ENCODE assay signal across 4 fruit fly cellular contexts in the genomic region with DNA sequence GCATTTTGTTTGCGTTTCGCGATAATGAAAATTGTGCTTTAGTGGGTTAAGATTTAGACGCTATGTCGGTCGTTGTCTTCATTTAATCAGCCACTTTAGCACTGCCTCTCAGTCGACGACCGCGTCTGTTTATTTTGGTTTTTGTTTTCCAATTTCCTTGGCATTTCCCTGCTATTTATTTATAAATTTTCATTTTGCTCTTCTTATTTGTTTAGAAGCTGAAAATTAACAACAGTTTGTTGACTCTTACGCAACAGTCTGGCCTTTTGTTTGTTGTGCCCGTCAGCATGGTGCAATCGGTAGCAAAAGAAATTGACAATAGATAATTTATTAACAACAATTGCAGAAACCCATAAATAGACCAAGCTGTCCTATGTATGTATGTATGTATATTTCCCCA.
TF ChIP-seq lines count a peak whose summit lies in the region.

No protein-coding gene starts in this region.

- no peak for TF ChIP-seq CTCF in whole organism, embryonic (GFP tag; optimal IDR thresholded peaks at IDR 0.05; lab: Kevin White, UChicago)

TF ChIP-seq in whole organism, adult, 20 proteins besides CTCF, POLR2A, EP300 and RAD21:
- TF ChIP-seq kay (GFP tag; lab: Kevin White, UChicago; ENCODE audit: borderline replicate concordance) (peak; percentile 85), pad (GFP tag; optimal IDR thresholded peaks at IDR 0.05; lab: Kevin White, UChicago) (no peak), CG1620 (GFP tag; optimal IDR thresholded peaks at IDR 0.05; lab: Kevin White, UChicago) (peak; percentile 2)

TF ChIP-seq in whole organism, embryonic, 481 proteins besides CTCF, POLR2A, EP300 and RAD21 (continues in another document):
- TF ChIP-seq fd64A (GFP tag; optimal IDR thresholded peaks at IDR 0.05; lab: Kevin White, UChicago), result peak; percentile 53
- TF ChIP-seq MTF-1 (GFP tag; optimal IDR thresholded peaks at IDR 0.05; lab: Kevin White, UChicago; ENCODE audit: borderline replicate concordance), result peak; percentile 27
- TF ChIP-seq Dbx (GFP tag; IDR thresholded peaks at IDR 0.05; lab: Robert Waterston, UW), result 0 out of 3 replicates have a peak, but pooled peaks have one; percentile 40
- TF ChIP-seq sr (GFP tag; IDR thresholded peaks at IDR 0.05; lab: Robert Waterston, UW), result no peak
- TF ChIP-seq mam (GFP tag; optimal IDR thresholded peaks at IDR 0.05; lab: Kevin White, UChicago), result peak; percentile 12
- TF ChIP-seq Rx (GFP tag; IDR thresholded peaks at IDR 0.05; lab: Robert Waterston, UW), result 0 out of 2 replicates have a peak, but pooled peaks have one; percentile 6
- TF ChIP-seq CG8765 (GFP tag; IDR thresholded peaks at IDR 0.05; lab: Robert Waterston, UW), result no peak
- TF ChIP-seq CG15601 (tag; optimal IDR thresholded peaks at IDR 0.05; lab: Kevin White, UChicago), result peak; percentile 28
- peak; percentile 26 for TF ChIP-seq CG2202 (tag; optimal IDR thresholded peaks at IDR 0.05; lab: Kevin White, UChicago)
- 0 out of 2 replicates have a peak, but pooled peaks have one; percentile 12 for TF ChIP-seq bowl (GFP tag; IDR thresholded peaks at IDR 0.05; lab: Robert Waterston, UW)
- peak; percentile 8 for TF ChIP-seq CG10979 (tag; optimal IDR thresholded peaks at IDR 0.05; lab: Kevin White, UChicago)
- peak; percentile 1 for TF ChIP-seq CG7987 (GFP tag; optimal IDR thresholded peaks at IDR 0.05; lab: Kevin White, UChicago)
- no peak for TF ChIP-seq tll (GFP tag; optimal IDR thresholded peaks at IDR 0.05; lab: Kevin White, UChicago)
- no peak for TF ChIP-seq gcm2 (GFP tag; optimal IDR thresholded peaks at IDR 0.05; lab: Kevin White, UChicago)
- TF ChIP-seq CG11504 (tag; optimal IDR thresholded peaks at IDR 0.05; lab: Kevin White, UChicago), result no peak
- peak; percentile 38 for TF ChIP-seq CG15696 (tag; optimal IDR thresholded peaks at IDR 0.05; lab: Kevin White, UChicago)
- no peak for TF ChIP-seq tna (GFP tag; IDR thresholded peaks at IDR 0.05; lab: Robert Waterston, UW; ENCODE audit: partially characterized antibody)
- TF ChIP-seq run (tag; optimal IDR thresholded peaks at IDR 0.05; lab: Kevin White, UChicago), result no peak
- TF ChIP-seq CG12071 (GFP tag; optimal IDR thresholded peaks at IDR 0.05; lab: Kevin White, UChicago), result no peak
- no peak for TF ChIP-seq Ets97D (GFP tag; optimal IDR thresholded peaks at IDR 0.05; lab: Kevin White, UChicago)
- TF ChIP-seq Spps (tag; optimal IDR thresholded peaks at IDR 0.05; lab: Kevin White, UChicago), result peak; percentile 33
- no peak for TF ChIP-seq gt (GFP tag; IDR thresholded peaks at IDR 0.05; lab: Robert Waterston, UW)
- peak in 1 of 3 experiments; percentile 14 for TF ChIP-seq lola (GFP tag; optimal IDR thresholded peaks at IDR 0.05; lab: Kevin White, UChicago)
- TF ChIP-seq D (optimal IDR thresholded peaks at IDR 0.05; lab: Kevin White, UChicago), result no peak
- peak; percentile 25 for TF ChIP-seq D (GFP tag; optimal IDR thresholded peaks at IDR 0.05; lab: Kevin White, UChicago)
- TF ChIP-seq sens (GFP tag; lab: Kevin White, UChicago), result peak; percentile 9
- peak in 1 of 2 experiments; percentile 17 for TF ChIP-seq bsh (GFP tag; optimal IDR thresholded peaks at IDR 0.05; lab: Kevin White, UChicago)

TF ChIP-seq in whole organism, prepupa, 60 proteins besides CTCF, POLR2A, EP300 and RAD21:
- peak; percentile 70 for TF ChIP-seq Eip78C (GFP tag; lab: Kevin White, UChicago)
- no peak for TF ChIP-seq CG32006 (GFP tag; optimal IDR thresholded peaks at IDR 0.05; lab: Kevin White, UChicago)
- TF ChIP-seq salr (GFP tag; optimal IDR thresholded peaks at IDR 0.05; lab: Kevin White, UChicago), result no peak
- 0 out of 2 replicates have a peak, but pooled peaks have one; percentile 18 for TF ChIP-seq CG15336 (GFP tag; IDR thresholded peaks at IDR 0.05; lab: Robert Waterston, UW)
- TF ChIP-seq CG1621 (tag; optimal IDR thresholded peaks at IDR 0.05; lab: Kevin White, UChicago), result no peak
- TF ChIP-seq eg (GFP tag; IDR thresholded peaks at IDR 0.05; lab: Robert Waterston, UW), result no peak
- TF ChIP-seq CG8119 (GFP tag; IDR thresholded peaks at IDR 0.05; lab: Robert Waterston, UW), result no peak
- no peak for TF ChIP-seq lz (GFP tag; optimal IDR thresholded peaks at IDR 0.05; lab: Kevin White, UChicago)
- no peak for TF ChIP-seq Ets21C (GFP tag; optimal IDR thresholded peaks at IDR 0.05; lab: Kevin White, UChicago)
- TF ChIP-seq dac (GFP tag; optimal IDR thresholded peaks at IDR 0.05; lab: Kevin White, UChicago), result no peak

TF ChIP-seq in whole organism, pupa, 21 proteins besides CTCF, POLR2A, EP300 and RAD21:
- TF ChIP-seq Ets98B (GFP tag; IDR thresholded peaks at IDR 0.05; lab: Robert Waterston, UW) (peak; percentile 7; the same call in 1 of the 2 replicates), CG13204 (GFP tag; optimal IDR thresholded peaks at IDR 0.05; lab: Kevin White, UChicago) (no peak)
TF ChIP-seq in whole organism, pupa: peak in this region for 1.
